Fruit fly (Drosophila melanogaster) whole organism, prepupa: Measurements from ENCODE around the gene CG17784.

Experiments used
- Blimp-1 ChIP-seq: fragments of 200-800 bp; sonication (Bioruptor generic); optimal IDR thresholded peaks from 3 replicates; lab custom pipeline; 2017; ENCODE audit warnings: missing biosample characterization, missing genetic modification characterization, mild to moderate bottlenecking, moderate library complexity, missing genetic modification reagents
- CG10631 ChIP-seq: fragments of 200-800 bp; sonication (Bioruptor generic); optimal IDR thresholded peaks from 2 replicates; lab custom pipeline; 2016; ENCODE audit warnings: missing biosample characterization, missing genetic modification characterization
- CG11294 ChIP-seq: fragments of 200-800 bp; sonication (Bioruptor generic); IDR thresholded peaks from 2 replicates; pipeline ENCODE4 v1.3.6; 2022; ENCODE audit warnings: missing biosample characterization, missing genetic modification characterization
- CG11902 ChIP-seq: fragments of 200-800 bp; sonication (Bioruptor generic); optimal IDR thresholded peaks from 3 replicates; lab custom pipeline; 2016; ENCODE audit warnings: missing biosample characterization, missing genetic modification characterization
- CG1621 ChIP-seq: fragments of 200-800 bp; sonication (Bioruptor generic); optimal IDR thresholded peaks from 3 replicates; lab custom pipeline; 2018; ENCODE audit warnings: missing biosample characterization, mild to moderate bottlenecking, missing genetic modification characterization
- CG31627 ChIP-seq: fragments of 200-800 bp; sonication (Bioruptor generic); optimal IDR thresholded peaks from 3 replicates; lab custom pipeline; 2016; ENCODE audit warnings: missing biosample characterization, missing genetic modification characterization
- CG3919 ChIP-seq: fragments of 200-800 bp; sonication (Bioruptor generic); optimal IDR thresholded peaks from 3 replicates; lab custom pipeline; 2016; ENCODE audit warnings: missing biosample characterization, missing genetic modification characterization
- CG4318 ChIP-seq: fragments of 200-800 bp; sonication (Bioruptor generic); optimal IDR thresholded peaks from 3 replicates; lab custom pipeline; 2017; ENCODE audit warnings: missing biosample characterization, mild to moderate bottlenecking, missing genetic modification characterization
- CG6808 ChIP-seq: fragments of 200-800 bp; sonication (Bioruptor generic); optimal IDR thresholded peaks from 3 replicates; lab custom pipeline; 2017; ENCODE audit warnings: missing biosample characterization, missing genetic modification characterization, mild to moderate bottlenecking, moderate library complexity, missing genetic modification reagents
- CG6854 ChIP-seq: fragments of 200-800 bp; sonication (Bioruptor generic); optimal IDR thresholded peaks from 2 replicates; lab custom pipeline; 2017; ENCODE audit warnings: missing biosample characterization, mild to moderate bottlenecking, missing genetic modification characterization
- CG8632 ChIP-seq: fragments of 200-800 bp; sonication (Bioruptor generic); optimal IDR thresholded peaks from 3 replicates; lab custom pipeline; 2016; ENCODE audit warnings: missing biosample characterization, missing genetic modification characterization
- CG9139 ChIP-seq: fragments of 200-800 bp; sonication (Bioruptor generic); optimal IDR thresholded peaks from 3 replicates; lab custom pipeline; 2017; ENCODE audit warnings: missing biosample characterization, mild to moderate bottlenecking, missing genetic modification characterization
- Eip75B ChIP-seq: fragments of 200-800 bp; sonication (Bioruptor generic); optimal IDR thresholded peaks from 3 replicates; lab custom pipeline; 2016; ENCODE audit warnings: missing biosample characterization, missing genetic modification characterization
- Eip93F ChIP-seq: fragments of 200-800 bp; sonication (Bioruptor generic); optimal IDR thresholded peaks from 2 replicates; lab custom pipeline; 2016; ENCODE audit warnings: missing biosample characterization, mild to moderate bottlenecking, missing genetic modification characterization
- Ets96B ChIP-seq: fragments of 200-800 bp; optimal IDR thresholded peaks from 2 replicates; lab custom pipeline; 2019; ENCODE audit warnings: missing biosample characterization, mild to moderate bottlenecking, missing genetic modification characterization, moderate library complexity
- Gug ChIP-seq: fragments of 200-800 bp; sonication (Bioruptor generic); IDR thresholded peaks from 2 replicates; pipeline ENCODE4 v1.3.6; 2022; ENCODE audit warnings: missing biosample characterization, missing genetic modification characterization
- Lpt ChIP-seq: fragments of 200-800 bp; sonication (Bioruptor generic); optimal IDR thresholded peaks from 3 replicates; lab custom pipeline; 2016; ENCODE audit warnings: missing biosample characterization, missing genetic modification characterization
- Met ChIP-seq: fragments of 200-800 bp; sonication (Bioruptor generic); optimal IDR thresholded peaks from 3 replicates; lab custom pipeline; 2016; ENCODE audit warnings: missing biosample characterization, missing genetic modification characterization
- Smox ChIP-seq: fragments of 200-800 bp; sonication (Bioruptor generic); optimal IDR thresholded peaks from 3 replicates; lab custom pipeline; 2016; ENCODE audit warnings: missing biosample characterization, missing genetic modification characterization
- Sox14 ChIP-seq: fragments of 200-800 bp; sonication (Bioruptor generic); optimal IDR thresholded peaks from 3 replicates; lab custom pipeline; 2016; ENCODE audit warnings: missing biosample characterization, missing genetic modification characterization
- Sox15 ChIP-seq: fragments of 200-800 bp; sonication (Bioruptor generic); optimal IDR thresholded peaks from 3 replicates; lab custom pipeline; 2016; ENCODE audit warnings: missing biosample characterization, missing genetic modification characterization
- achi ChIP-seq: fragments of 200-800 bp; sonication (Bioruptor generic); optimal IDR thresholded peaks from 3 replicates; lab custom pipeline; 2016; ENCODE audit warnings: missing biosample characterization, missing genetic modification characterization
- acj6 ChIP-seq: fragments of 200-800 bp; sonication (Bioruptor generic); optimal IDR thresholded peaks from 3 replicates; lab custom pipeline; 2016; ENCODE audit warnings: missing biosample characterization, missing genetic modification characterization
- cyc ChIP-seq: fragments of 200-800 bp; sonication (Bioruptor generic); optimal IDR thresholded peaks from 3 replicates; lab custom pipeline; 2016; ENCODE audit warnings: missing biosample characterization, missing genetic modification characterization
- dac ChIP-seq: fragments of 200-800 bp; sonication (Bioruptor generic); optimal IDR thresholded peaks from 2 replicates; lab custom pipeline; 2017; ENCODE audit warnings: missing biosample characterization, mild to moderate bottlenecking, missing genetic modification characterization
- esn ChIP-seq: fragments of 200-800 bp; sonication (Bioruptor generic); optimal IDR thresholded peaks from 2 replicates; lab custom pipeline; 2016; ENCODE audit warnings: missing biosample characterization, mild to moderate bottlenecking, missing genetic modification characterization, moderate library complexity
- fd85E ChIP-seq: fragments of 200-800 bp; sonication (Bioruptor generic); optimal IDR thresholded peaks from 3 replicates; lab custom pipeline; 2016; ENCODE audit warnings: missing biosample characterization, missing genetic modification characterization
- lz ChIP-seq: fragments of 200-800 bp; sonication (Bioruptor generic); optimal IDR thresholded peaks from 3 replicates; lab custom pipeline; 2016; ENCODE audit warnings: missing biosample characterization, missing genetic modification characterization
- net ChIP-seq: fragments of 200-800 bp; sonication (Bioruptor generic); optimal IDR thresholded peaks from 3 replicates; lab custom pipeline; 2016; ENCODE audit warnings: missing biosample characterization, missing genetic modification characterization
- pdm3 ChIP-seq: fragments of 200-800 bp; sonication (Bioruptor generic); optimal IDR thresholded peaks from 3 replicates; lab custom pipeline; 2016; ENCODE audit warnings: missing biosample characterization, missing genetic modification characterization
- salr ChIP-seq, 2 experiments: fragments of 200-800 bp; sonication (Bioruptor generic); optimal IDR thresholded peaks; 3 replicates each; lab custom pipeline; 2016 to 2018; ENCODE audit warnings: missing biosample characterization in 2 of 2, missing genetic modification characterization in 2 of 2, mild to moderate bottlenecking in 1 of 2
- vri ChIP-seq: fragments of 200-800 bp; sonication (Bioruptor generic); optimal IDR thresholded peaks from 3 replicates; lab custom pipeline; 2016; ENCODE audit warnings: missing biosample characterization, mild to moderate bottlenecking, missing genetic modification characterization

Gene CG17784

DNA sequence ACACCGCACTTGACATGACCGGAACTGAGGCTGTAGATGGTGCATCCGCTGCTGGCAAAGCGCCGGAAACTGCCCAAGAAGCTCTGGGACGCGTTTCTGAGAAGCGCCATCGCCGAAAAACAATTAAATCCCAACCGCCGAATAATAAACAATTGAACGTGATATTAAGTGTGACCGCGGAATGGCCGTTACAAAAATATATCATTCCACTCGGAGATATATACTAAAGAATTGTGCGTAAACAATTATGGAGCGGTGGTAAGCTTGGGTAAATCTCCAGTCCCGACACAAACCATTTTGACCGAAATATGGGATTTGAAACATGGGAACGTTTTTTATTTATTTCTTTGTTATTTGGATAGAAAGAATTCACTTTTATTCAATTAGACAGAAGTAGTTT is 4.8 kb downstream of the CG17784 start, which contains the start of gene CG18528:
CG18528 (minus strand) TSS at position 188 of the 400 bp plus-strand sequence.
- no peak for TF ChIP-seq CG9139 (GFP tag; lab: Kevin White, UChicago)
- TF ChIP-seq Sox14 (GFP tag; lab: Kevin White, UChicago): peak; percentile 97

DNA sequence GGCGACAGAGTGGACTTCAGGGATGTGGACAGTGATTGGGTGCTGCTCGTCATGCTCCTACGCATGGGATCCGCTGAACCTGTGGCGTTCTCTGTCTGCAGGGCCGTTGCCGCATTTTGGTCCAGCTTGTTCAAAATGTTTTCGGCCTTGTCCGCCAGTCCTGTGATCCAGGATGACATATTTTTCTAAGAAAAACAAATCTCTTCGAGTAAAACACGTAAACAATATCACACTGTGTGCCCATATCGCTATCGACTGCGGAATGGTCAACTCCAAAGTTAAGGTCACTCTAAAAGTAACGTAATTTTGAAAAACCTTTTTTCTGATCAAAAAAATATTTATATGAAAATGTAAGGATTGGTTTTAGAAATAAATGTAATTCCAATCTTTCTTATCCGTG is 7.1 kb downstream of the CG17784 start, which contains the start of gene Golgin84:
Golgin84 (minus strand) TSS at position 241 of the 400 bp plus-strand sequence.
- TF ChIP-seq vri (no peak), Smox (GFP tag; lab: Kevin White, UChicago) (no peak), CG10631 (no peak), Gug (GFP tag; lab: Robert Waterston, UW) (no peak), Eip75B (no peak), net (GFP tag; lab: Kevin White, UChicago) (no peak), CG1621 (tag; lab: Kevin White, UChicago) (no peak), Met (GFP tag; lab: Kevin White, UChicago) (no peak), Lpt (GFP tag; lab: Kevin White, UChicago) (no peak), CG11294 (GFP tag; lab: Robert Waterston, UW) (no peak), Sox15 (GFP tag; lab: Kevin White, UChicago) (no peak), dac (GFP tag; lab: Kevin White, UChicago) (no peak), acj6 (GFP tag; lab: Kevin White, UChicago) (no peak), CG3919 (no peak), Eip93F (GFP tag; lab: Kevin White, UChicago) (no peak), CG8632 (GFP tag; lab: Kevin White, UChicago) (no peak)

DNA sequence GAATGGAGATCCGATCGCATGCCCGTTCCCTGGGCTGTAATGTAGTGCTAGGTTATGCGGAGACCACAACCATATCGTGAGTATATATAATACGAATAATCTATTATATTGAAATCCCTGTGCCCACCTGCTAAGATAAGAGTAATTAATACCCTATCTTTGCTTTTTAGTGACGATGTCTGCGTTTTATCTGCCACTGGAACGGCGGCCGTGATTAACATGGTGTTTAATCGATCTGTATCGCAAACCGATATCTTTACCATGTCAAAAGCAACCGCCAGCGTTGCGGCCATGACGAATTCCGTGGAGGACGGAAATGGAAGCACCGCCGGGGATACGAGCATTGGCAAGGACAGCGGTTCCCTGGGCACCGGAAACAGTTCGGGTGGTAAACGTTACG is 11.3 kb downstream of the CG17784 start:
- TF ChIP-seq CG6808 (no peak), Blimp-1 (GFP tag; lab: Kevin White, UChicago) (no peak), pdm3 (GFP tag; lab: Kevin White, UChicago) (no peak), Sox15 (GFP tag; lab: Kevin White, UChicago) (no peak), achi (GFP tag; lab: Kevin White, UChicago) (no peak), CG6854 (GFP tag; lab: Kevin White, UChicago) (no peak), acj6 (GFP tag; lab: Kevin White, UChicago) (no peak)

DNA sequence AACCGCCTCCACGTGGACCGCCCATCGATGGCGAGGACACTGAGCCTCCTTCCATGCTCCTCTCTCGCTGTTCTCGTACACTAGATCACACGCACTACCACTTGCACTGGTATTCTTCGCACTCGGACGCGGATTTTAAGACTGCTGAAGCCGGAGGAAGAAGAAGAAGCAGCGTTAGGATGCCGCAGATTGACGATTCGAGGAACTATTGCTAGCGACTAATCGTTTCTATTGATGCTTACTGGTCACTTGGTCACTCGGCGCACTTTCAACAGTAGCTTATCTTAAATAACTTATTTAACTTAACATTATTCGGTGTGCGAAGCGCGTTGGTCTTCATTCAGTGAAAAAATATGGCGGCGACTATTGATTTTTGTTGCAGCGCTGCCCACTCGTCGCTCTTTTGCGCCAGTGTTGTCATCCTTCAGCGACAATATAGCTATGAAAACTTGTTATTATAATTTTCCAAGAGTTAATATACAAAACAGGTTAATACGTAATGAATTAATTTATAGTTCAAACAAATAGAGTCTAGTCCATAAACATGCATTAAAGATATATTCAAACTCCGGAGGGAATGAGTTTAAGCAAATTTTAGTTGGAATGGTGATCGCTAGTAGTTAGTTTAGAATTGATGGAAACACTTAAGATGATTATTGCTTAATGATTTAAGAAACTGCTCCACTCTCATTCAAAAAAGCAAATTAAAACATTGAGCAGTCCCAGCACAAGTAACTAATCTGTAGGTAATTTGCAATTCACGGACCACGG is 16.2 kb downstream of the CG17784 start, which contains the start of the genes CG5746 and CG6454:
CG5746 (minus strand) TSS at position 372 of the 771 bp plus-strand sequence.
CG6454 (plus strand) TSS at position 763 of the 771 bp plus-strand sequence.
- TF ChIP-seq lz (GFP tag; lab: Kevin White, UChicago) (peak; percentile 75), Sox15 (GFP tag; lab: Kevin White, UChicago) (peak; percentile 47), CG4318 (GFP tag; lab: Kevin White, UChicago) (no peak), net (GFP tag; lab: Kevin White, UChicago) (no peak), fd85E (GFP tag; lab: Kevin White, UChicago) (no peak), CG31627 (GFP tag; lab: Kevin White, UChicago) (peak; percentile 79), Gug (GFP tag; lab: Robert Waterston, UW) (0 out of 2 replicates have a peak, but pooled peaks have one; percentile 9), CG11294 (GFP tag; lab: Robert Waterston, UW) (peak; percentile 18; the same call in 1 of the 2 replicates), cyc (peak; percentile 61), esn (GFP tag; lab: Kevin White, UChicago) (peak; percentile 76), CG11902 (GFP tag; lab: Kevin White, UChicago) (peak; percentile 44)
- TF ChIP-seq, all 60 proteins: peak for 8

DNA sequence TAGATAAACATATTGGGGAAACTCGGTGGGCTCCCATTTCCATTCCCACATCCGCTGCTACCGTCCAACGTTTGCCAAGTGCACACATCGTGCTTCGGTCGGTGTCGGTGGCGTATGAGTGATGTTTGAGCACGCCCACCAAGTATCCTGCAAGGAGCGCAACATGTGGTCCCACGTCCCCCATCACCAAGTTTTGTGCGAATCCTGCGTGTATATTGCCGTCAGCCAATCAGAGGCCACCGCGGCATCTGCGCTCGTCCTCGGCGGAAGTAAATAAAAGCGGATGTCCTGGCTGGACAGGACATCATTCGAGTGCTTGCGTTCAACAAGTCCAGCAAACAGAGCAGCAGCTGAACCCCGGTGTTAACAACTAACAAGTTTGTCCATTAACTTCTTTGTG is 23.5 kb downstream of the CG17784 start, which contains the start of gene Ms:
Ms (plus strand) TSS at position 301 of the 400 bp plus-strand sequence.
- TF ChIP-seq Ets96B (tag; lab: Kevin White, UChicago) (no peak), CG3919 (no peak), Blimp-1 (GFP tag; lab: Kevin White, UChicago) (no peak), pdm3 (GFP tag; lab: Kevin White, UChicago) (no peak), CG11902 (GFP tag; lab: Kevin White, UChicago) (no peak), CG31627 (GFP tag; lab: Kevin White, UChicago) (no peak), salr (GFP tag; optimal IDR thresholded peaks at IDR 0.05; lab: Kevin White, UChicago) (no peak)
